Worm (Caenorhabditis elegans) whole organism, L3 larva: ENCODE measurements around the gene Y69H2.1.

Experiments used
- R02D3.7 ChIP-seq: fragments of 150-350 bp; optimal IDR thresholded peaks from 2 replicates; lab custom pipeline; 2014; ENCODE audit warnings: missing biosample characterization, missing genetic modification characterization
- ZK546.5 ChIP-seq: sonication (generic microtip); optimal IDR thresholded peaks from 2 replicates; lab custom pipeline; 2017; ENCODE audit warnings: missing biosample characterization, missing genetic modification characterization
- aly-2 ChIP-seq: fragments of 150-350 bp; optimal IDR thresholded peaks from 2 replicates; lab custom pipeline; 2014; ENCODE audit warnings: missing biosample characterization, missing genetic modification characterization
- ceh-16 ChIP-seq: sonication (generic microtip); optimal IDR thresholded peaks from 2 replicates; lab custom pipeline; 2017; ENCODE audit warnings: missing biosample characterization, missing genetic modification characterization
- ceh-28 ChIP-seq: fragments of 150-350 bp; optimal IDR thresholded peaks from 2 replicates; lab custom pipeline; 2014; ENCODE audit warnings: missing biosample characterization, missing genetic modification reagents, missing genetic modification characterization
- ceh-82 ChIP-seq: fragments of 150-350 bp; optimal IDR thresholded peaks from 2 replicates; lab custom pipeline; 2014; ENCODE audit warnings: missing biosample characterization, missing genetic modification characterization
- ceh-9 ChIP-seq: sonication (generic microtip); optimal IDR thresholded peaks from 2 replicates; lab custom pipeline; 2018; ENCODE audit warnings: missing biosample characterization, missing genetic modification characterization
- egl-27 ChIP-seq: sonication (generic microtip); optimal IDR thresholded peaks from 4 replicates; lab custom pipeline; 2017; ENCODE audit warnings: missing biosample characterization, missing genetic modification reagents, missing genetic modification characterization
- elt-2 ChIP-seq: sonication (generic microtip); optimal IDR thresholded peaks from 2 replicates; lab custom pipeline; 2016; ENCODE audit warnings: missing genetic modification reagents, mild to moderate bottlenecking, missing genetic modification characterization, missing compliant biosample characterization
- fkh-10 ChIP-seq: sonication (generic microtip); optimal IDR thresholded peaks from 2 replicates; lab custom pipeline; 2017; ENCODE audit warnings: missing biosample characterization, missing genetic modification reagents, missing genetic modification characterization
- fkh-2 ChIP-seq: fragments of 150-350 bp; optimal IDR thresholded peaks from 2 replicates; lab custom pipeline; 2014; ENCODE audit warnings: missing biosample characterization, missing genetic modification reagents, missing genetic modification characterization
- fos-1 ChIP-seq: fragments of 150-350 bp; optimal IDR thresholded peaks from 2 replicates; lab custom pipeline; 2014; ENCODE audit warnings: missing biosample characterization, missing genetic modification characterization
- hmg-11 ChIP-seq: sonication (generic microtip); optimal IDR thresholded peaks from 2 replicates; lab custom pipeline; 2016; ENCODE audit warnings: missing genetic modification characterization, missing compliant biosample characterization
- jun-1 ChIP-seq: fragments of 150-350 bp; optimal IDR thresholded peaks from 2 replicates; lab custom pipeline; 2014; ENCODE audit warnings: missing biosample characterization, missing genetic modification reagents, missing genetic modification characterization
- lin-15B ChIP-seq: fragments of 150-350 bp; optimal IDR thresholded peaks from 2 replicates; lab custom pipeline; 2014; ENCODE audit warnings: missing biosample characterization, missing genetic modification characterization
- lin-39 ChIP-seq: fragments of 150-350 bp; optimal IDR thresholded peaks from 2 replicates; lab custom pipeline; 2018; ENCODE audit warnings: missing biosample characterization, missing genetic modification reagents, missing genetic modification characterization
- nfya-1 ChIP-seq: sonication (generic microtip); optimal IDR thresholded peaks from 2 replicates; lab custom pipeline; 2017; ENCODE audit warnings: missing genetic modification characterization, mild to moderate bottlenecking, missing compliant biosample characterization, antibody characterized with exemption, moderate library complexity; ENCODE audit not compliant: insufficient read depth
- nhr-11 ChIP-seq: fragments of 150-350 bp; optimal IDR thresholded peaks from 2 replicates; lab custom pipeline; 2014; ENCODE audit warnings: missing biosample characterization, missing genetic modification characterization
- nhr-12 ChIP-seq: fragments of 150-350 bp; optimal IDR thresholded peaks from 2 replicates; lab custom pipeline; 2014; ENCODE audit warnings: missing biosample characterization, missing genetic modification characterization
- nhr-23 ChIP-seq: fragments of 150-350 bp; optimal IDR thresholded peaks from 2 replicates; lab custom pipeline; 2014; ENCODE audit warnings: missing biosample characterization, missing genetic modification reagents, missing genetic modification characterization
- nhr-237 ChIP-seq: fragments of 150-350 bp; optimal IDR thresholded peaks from 2 replicates; lab custom pipeline; 2014; ENCODE audit warnings: missing biosample characterization, missing genetic modification characterization
- nhr-25 ChIP-seq: sonication (generic microtip); optimal IDR thresholded peaks from 2 replicates; lab custom pipeline; 2017; ENCODE audit warnings: missing biosample characterization, missing genetic modification characterization
- nhr-43 ChIP-seq: sonication (generic microtip); optimal IDR thresholded peaks from 2 replicates; lab custom pipeline; 2016; ENCODE audit warnings: mild to moderate bottlenecking, missing genetic modification characterization, missing compliant biosample characterization; ENCODE audit not compliant: poor library complexity, severe bottlenecking
- nhr-76 ChIP-seq: fragments of 150-350 bp; sonication (generic microtip); optimal IDR thresholded peaks from 5 replicates; lab custom pipeline; 2014; ENCODE audit warnings: missing biosample characterization, missing genetic modification characterization
- nhr-77 ChIP-seq: fragments of 150-350 bp; optimal IDR thresholded peaks from 2 replicates; lab custom pipeline; 2014; ENCODE audit warnings: missing biosample characterization, missing genetic modification characterization
- pha-4 ChIP-seq: fragments of 150-350 bp; optimal IDR thresholded peaks from 2 replicates; lab custom pipeline; 2014; ENCODE audit warnings: missing biosample characterization, missing genetic modification reagents, missing genetic modification characterization
- pqm-1 ChIP-seq: fragments of 150-350 bp; optimal IDR thresholded peaks from 2 replicates; lab custom pipeline; 2017; ENCODE audit warnings: missing biosample characterization, missing genetic modification characterization, inconsistent platforms
- sea-2 ChIP-seq: fragments of 150-350 bp; sonication (generic microtip); optimal IDR thresholded peaks from 4 replicates; lab custom pipeline; 2014; ENCODE audit warnings: missing biosample characterization, missing genetic modification reagents, missing genetic modification characterization
- skn-1 ChIP-seq: fragments of 150-350 bp; optimal IDR thresholded peaks from 2 replicates; lab custom pipeline; 2014; ENCODE audit warnings: missing biosample characterization, missing genetic modification characterization
- snpc-4 ChIP-seq: fragments of 150-350 bp; optimal IDR thresholded peaks from 2 replicates; lab custom pipeline; 2014; ENCODE audit warnings: missing biosample characterization, missing genetic modification characterization
- tbx-2 ChIP-seq: sonication (generic microtip); optimal IDR thresholded peaks from 2 replicates; lab custom pipeline; 2016; ENCODE audit warnings: mild to moderate bottlenecking, missing genetic modification characterization, missing compliant biosample characterization
- unc-39 ChIP-seq: sonication (generic microtip); optimal IDR thresholded peaks from 4 replicates; lab custom pipeline; 2017; ENCODE audit warnings: missing biosample characterization, missing genetic modification characterization
- zag-1 ChIP-seq: fragments of 150-350 bp; optimal IDR thresholded peaks from 2 replicates; lab custom pipeline; 2014; ENCODE audit warnings: missing biosample characterization, missing genetic modification characterization
- ztf-4 ChIP-seq: fragments of 150-350 bp; optimal IDR thresholded peaks from 2 replicates; lab custom pipeline; 2014; ENCODE audit warnings: missing biosample characterization, missing genetic modification characterization

The Y69H2.1 gene

DNA sequence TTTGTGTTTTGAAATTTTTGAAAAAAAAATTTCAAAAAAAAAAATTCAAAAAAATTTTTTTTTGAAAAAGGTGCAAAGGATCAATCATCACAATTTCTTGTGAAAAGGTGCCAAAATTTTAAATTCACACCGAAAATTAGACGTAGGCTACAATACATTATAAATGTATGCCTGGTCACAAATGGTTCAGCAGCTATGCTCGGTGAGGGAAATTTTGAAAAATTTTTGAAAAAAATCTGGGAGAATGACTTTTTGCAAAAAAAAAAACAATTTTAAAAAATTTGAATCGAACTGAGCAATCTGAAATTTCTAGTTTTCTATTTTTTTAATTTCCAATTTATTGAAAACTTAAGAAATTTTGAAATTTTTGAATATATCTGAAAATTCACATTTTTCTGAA, 13.9 kb upstream of the Y69H2.1 start, which contains the start of gene egas-3:
Gene egas-3, minus strand, starts transcription at position 101 of the 400 bp plus-strand sequence.
- no peak for TF ChIP-seq zag-1

DNA sequence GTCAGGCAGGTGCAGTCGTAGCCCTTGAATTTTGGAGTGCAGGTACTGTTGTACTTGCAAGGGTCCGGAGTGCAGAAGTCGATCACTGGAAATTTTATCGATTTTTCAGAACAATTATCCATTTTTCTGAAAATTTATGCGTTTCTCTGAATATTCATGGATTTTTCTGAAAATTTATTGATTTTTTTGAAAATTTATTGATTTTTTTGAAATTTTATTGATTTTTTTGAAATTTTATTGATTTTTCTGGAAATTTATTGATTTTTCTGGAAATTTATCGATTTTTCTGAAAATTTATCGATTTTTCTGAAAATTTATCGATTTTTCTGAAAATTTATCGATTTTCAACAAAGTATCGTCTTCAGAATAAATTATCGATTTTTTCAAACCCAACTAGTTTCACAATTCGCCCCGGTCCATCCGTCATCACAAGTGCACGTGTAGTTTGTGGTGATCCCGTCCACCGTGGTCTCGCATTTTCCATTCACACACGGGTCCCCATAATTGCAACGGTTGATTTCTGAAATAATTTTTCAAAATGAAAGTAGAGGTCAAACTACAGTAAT, 9.7 kb upstream of the Y69H2.1 start:
- TF ChIP-seq nhr-25 (tag; lab: Kevin White, UChicago): no peak
- TF ChIP-seq ceh-28: peak; percentile 91

DNA sequence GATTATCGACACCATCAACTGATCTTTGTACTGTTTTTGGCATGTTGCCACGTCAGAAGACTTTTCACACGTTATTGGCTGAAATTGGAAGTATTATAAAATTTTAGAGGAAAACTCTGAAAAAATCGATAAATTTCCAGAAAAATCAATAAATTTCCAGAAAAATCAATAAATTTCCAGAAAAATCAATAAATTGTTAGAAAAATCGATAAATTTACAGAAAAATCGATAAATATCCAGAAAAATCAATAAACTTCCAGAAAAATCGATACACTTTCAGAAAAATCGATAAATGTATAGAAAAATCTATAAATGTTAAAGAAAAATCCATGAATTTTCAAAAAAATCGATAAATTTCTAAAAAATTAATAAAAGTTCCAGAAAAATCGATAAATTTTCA, 6.5 kb upstream of the Y69H2.1 start:
- TF ChIP-seq ceh-28: peak; percentile 93
- TF ChIP-seq fkh-2 (tag; lab: Kevin White, UChicago): no peak

ce11 chrV:18627445-18627844, 5.1 kb upstream of the Y69H2.1 start:
- TF ChIP-seq ZK546.5 (tag; lab: Kevin White, UChicago): no peak
- TF ChIP-seq nfya-1 (tag; lab: Kevin White, UChicago): peak; percentile 3
- no peak for TF ChIP-seq elt-2 (tag; lab: Kevin White, UChicago)

DNA sequence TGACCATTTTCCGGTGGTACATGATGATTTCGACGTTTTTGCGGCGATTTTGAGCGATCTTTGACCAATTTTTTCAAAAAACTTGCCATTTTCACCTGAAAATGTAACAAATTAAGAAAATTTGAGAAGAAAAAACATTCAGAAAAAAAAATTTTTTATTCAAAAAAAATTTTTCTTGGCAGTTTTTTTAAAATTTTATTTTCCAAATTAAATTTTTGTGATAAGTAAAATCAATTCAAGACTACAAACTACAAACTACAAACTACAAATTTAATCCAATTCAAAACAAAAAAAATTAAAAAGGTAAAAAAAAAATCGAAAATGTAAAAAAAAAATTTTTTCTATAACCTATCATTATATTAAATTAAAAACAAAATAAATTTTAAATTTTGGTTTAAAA, 4.4 kb upstream of the Y69H2.1 start, which contains the start of gene Y69H2.15:
Gene Y69H2.15, minus strand, starts transcription at position 101 of the 400 bp plus-strand sequence.
- TF ChIP-seq ceh-9 (tag; lab: Kevin White, UChicago) (no peak), ceh-82 (no peak), snpc-4 (tag; lab: Kevin White, UChicago) (no peak), aly-2 (tag; lab: Kevin White, UChicago) (no peak)
- TF ChIP-seq, all 47 proteins: peak for 0

- TF ChIP-seq jun-1 (tag; lab: Kevin White, UChicago): no peak
- TF ChIP-seq fkh-10 (GFP tag; lab: Kevin White, UChicago): no peak
- no peak for TF ChIP-seq nhr-76
- TF ChIP-seq unc-39 (tag; lab: Kevin White, UChicago): no peak
- TF ChIP-seq nhr-43 (tag; lab: Kevin White, UChicago): no peak
Measured at ce11 chrV:18616287-18616686, 6.1 kb downstream of the Y69H2.1 start, which contains the start of gene nhr-70. TSS of gene nhr-70 (plus strand) at chrV:18616587.

DNA sequence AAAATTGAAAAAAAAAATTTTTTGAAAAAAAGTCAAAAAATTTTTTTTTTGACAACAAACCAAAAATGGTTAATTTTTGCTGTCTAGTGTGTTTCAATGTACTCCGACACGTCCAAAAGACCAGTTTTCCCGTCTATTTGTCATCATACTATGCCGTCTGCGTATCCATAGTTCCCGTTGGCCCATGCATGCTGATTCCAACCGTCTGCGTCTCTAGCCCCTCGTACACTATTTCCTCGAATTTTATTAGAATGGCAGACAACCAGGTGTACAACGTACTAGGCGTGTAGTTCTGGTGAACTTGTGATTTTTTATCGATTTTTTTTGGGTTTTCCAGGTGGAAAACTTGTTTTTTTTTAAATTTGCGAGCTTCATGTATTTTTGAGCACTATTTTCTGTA, 7.9 kb downstream of the Y69H2.1 start:
- TF ChIP-seq pha-4 (tag; lab: Kevin White, UChicago): peak; percentile 83
- TF ChIP-seq pqm-1: peak; percentile 74
- TF ChIP-seq snpc-4 (tag; lab: Kevin White, UChicago): peak; percentile 6
- TF ChIP-seq elt-2 (tag; lab: Kevin White, UChicago): peak; percentile 73
- no peak for TF ChIP-seq ztf-4
- TF ChIP-seq fkh-10 (GFP tag; lab: Kevin White, UChicago): no peak
- TF ChIP-seq nhr-25 (tag; lab: Kevin White, UChicago): peak; percentile 70
- TF ChIP-seq nfya-1 (tag; lab: Kevin White, UChicago): peak; percentile 63
- peak; percentile 74 for TF ChIP-seq ceh-28
- no peak for TF ChIP-seq nhr-77 (tag; lab: Kevin White, UChicago)
- TF ChIP-seq nhr-43 (tag; lab: Kevin White, UChicago): no peak
- TF ChIP-seq jun-1 (tag; lab: Kevin White, UChicago): peak; percentile 45
- TF ChIP-seq skn-1 (tag; lab: Kevin White, UChicago): peak; percentile 98
- peak; percentile 26 for TF ChIP-seq lin-15B (tag; lab: Kevin White, UChicago)
- no peak for TF ChIP-seq nhr-76
- peak; percentile 17 for TF ChIP-seq nhr-23 (tag; lab: Kevin White, UChicago)
- TF ChIP-seq sea-2 (GFP tag; lab: Kevin White, UChicago): no peak
- TF ChIP-seq, all 47 proteins: peak for 11

- TF ChIP-seq pha-4 (tag; lab: Kevin White, UChicago) (no peak), lin-39 (tag; lab: Kevin White, UChicago) (no peak), fkh-10 (GFP tag; lab: Kevin White, UChicago) (no peak), nhr-12 (tag; lab: Kevin White, UChicago) (no peak), nhr-23 (tag; lab: Kevin White, UChicago) (no peak), tbx-2 (no peak), nfya-1 (tag; lab: Kevin White, UChicago) (no peak), R02D3.7 (tag; lab: Kevin White, UChicago) (no peak), unc-39 (tag; lab: Kevin White, UChicago) (no peak), snpc-4 (tag; lab: Kevin White, UChicago) (no peak), nhr-237 (tag; lab: Kevin White, UChicago) (no peak), fos-1 (tag; lab: Kevin White, UChicago) (no peak), elt-2 (tag; lab: Kevin White, UChicago) (no peak), ceh-16 (tag; lab: Kevin White, UChicago) (no peak), hmg-11 (tag; lab: Kevin White, UChicago) (no peak), egl-27 (tag; lab: Kevin White, UChicago) (no peak), nhr-11 (tag; lab: Kevin White, UChicago) (no peak)
Measured at ce11 chrV:18613164-18613563, 9.2 kb downstream of the Y69H2.1 start.
